Fruit fly (Drosophila melanogaster) whole organism, embryonic: Measurements from ENCODE around the gene Rpn9.

Experiments used
- B-H2 ChIP-seq: fragments of 200-800 bp; sonication (Bioruptor generic); optimal IDR thresholded peaks from 2 replicates; lab custom pipeline; 2018; ENCODE audit warnings: missing biosample characterization, mild to moderate bottlenecking, missing genetic modification characterization
- BEAF-32 ChIP-seq: fragments of 200-800 bp; sonication (Bioruptor generic); optimal IDR thresholded peaks from 3 replicates; lab custom pipeline; 2017; ENCODE audit warnings: missing biosample characterization, missing genetic modification characterization, mild to moderate bottlenecking, moderate library complexity, missing genetic modification reagents
- Bgb ChIP-seq: fragments of 200-800 bp; sonication (Bioruptor generic); IDR thresholded peaks from 2 replicates; pipeline ENCODE4 v1.3.6; 2022; ENCODE audit warnings: missing biosample characterization, missing genetic modification characterization; ENCODE audit not compliant: partially characterized antibody
- CG11247 ChIP-seq: fragments of 200-800 bp; sonication (Bioruptor generic); IDR thresholded peaks from 2 replicates; pipeline ENCODE4 v1.3.6; 2022; ENCODE audit warnings: missing biosample characterization, missing genetic modification characterization
- CG11398 ChIP-seq: fragments of 200-800 bp; sonication (Bioruptor generic); optimal IDR thresholded peaks from 2 replicates; lab custom pipeline; 2016; ENCODE audit warnings: missing biosample characterization, missing genetic modification characterization
- CG13123 ChIP-seq: fragments of 200-800 bp; sonication (Bioruptor generic); optimal IDR thresholded peaks from 2 replicates; lab custom pipeline; 2016; ENCODE audit warnings: missing biosample characterization, missing genetic modification characterization
- CG13894 ChIP-seq: fragments of 200-800 bp; sonication (Bioruptor generic); optimal IDR thresholded peaks from 3 replicates; lab custom pipeline; 2018; ENCODE audit warnings: missing biosample characterization, mild to moderate bottlenecking, missing genetic modification characterization, moderate library complexity
- CG14860 ChIP-seq: fragments of 200-800 bp; sonication (Bioruptor generic); IDR thresholded peaks from 3 replicates; pipeline ENCODE4 v1.3.6; 2022; ENCODE audit warnings: missing biosample characterization, missing genetic modification characterization; ENCODE audit not compliant: partially characterized antibody
- CG15073 ChIP-seq: fragments of 200-800 bp; sonication (Bioruptor generic); optimal IDR thresholded peaks from 2 replicates; lab custom pipeline; 2016; ENCODE audit warnings: missing biosample characterization, missing genetic modification characterization
- CG1602 ChIP-seq: fragments of 200-800 bp; sonication (Bioruptor generic); optimal IDR thresholded peaks from 3 replicates; lab custom pipeline; 2016; ENCODE audit warnings: missing biosample characterization, missing genetic modification characterization
- CG2120 ChIP-seq: fragments of 200-800 bp; sonication (Bioruptor generic); optimal IDR thresholded peaks from 3 replicates; lab custom pipeline; 2016; ENCODE audit warnings: missing biosample characterization, missing genetic modification characterization
- CG2712 ChIP-seq: fragments of 200-800 bp; optimal IDR thresholded peaks from 3 replicates; lab custom pipeline; 2019; ENCODE audit warnings: missing biosample characterization, mild to moderate bottlenecking, missing genetic modification characterization, moderate library complexity
- CG32772 ChIP-seq: fragments of 200-800 bp; sonication (Bioruptor generic); IDR thresholded peaks from 2 replicates; pipeline ENCODE4 v1.3.6; 2022; ENCODE audit warnings: missing biosample characterization, missing genetic modification characterization
- CG4328 ChIP-seq: fragments of 200-800 bp; sonication (Bioruptor generic); optimal IDR thresholded peaks from 3 replicates; lab custom pipeline; 2017; ENCODE audit warnings: missing biosample characterization, missing genetic modification reagents, missing genetic modification characterization
- CG4820 ChIP-seq: fragments of 200-800 bp; sonication (Bioruptor generic); optimal IDR thresholded peaks from 3 replicates; lab custom pipeline; 2016; ENCODE audit warnings: missing biosample characterization, missing genetic modification characterization
- CG8290 ChIP-seq, 3 experiments: fragments of 200-800 bp; sonication (Bioruptor generic); optimal IDR thresholded peaks; 2 replicates each; lab custom pipeline; 2016 to 2019; ENCODE audit warnings: missing biosample characterization in 3 of 3, missing genetic modification characterization in 3 of 3, mild to moderate bottlenecking in 2 of 3, moderate library complexity in 1 of 3
- CG9215 ChIP-seq: fragments of 200-800 bp; sonication (Bioruptor generic); IDR thresholded peaks from 2 replicates; pipeline ENCODE4 v1.3.6; 2022; ENCODE audit warnings: missing biosample characterization, missing genetic modification characterization
- Camta ChIP-seq: fragments of 200-800 bp; sonication (Bioruptor generic); optimal IDR thresholded peaks from 2 replicates; lab custom pipeline; 2016; ENCODE audit warnings: missing biosample characterization, missing genetic modification characterization
- Chrac-16 ChIP-seq: fragments of 200-800 bp; sonication (Bioruptor generic); optimal IDR thresholded peaks from 3 replicates; lab custom pipeline; 2016; ENCODE audit warnings: missing biosample characterization, missing genetic modification characterization
- Dbx ChIP-seq: fragments of 200-800 bp; sonication (Bioruptor generic); IDR thresholded peaks from 3 replicates; pipeline ENCODE4 v1.3.6; 2022; ENCODE audit warnings: missing biosample characterization, missing genetic modification characterization
- Dll ChIP-seq: fragments of 200-800 bp; sonication (Bioruptor generic); IDR thresholded peaks from 4 replicates; pipeline ENCODE4 v1.3.6; 2022; ENCODE audit warnings: missing biosample characterization, missing genetic modification characterization; ENCODE audit not compliant: partially characterized antibody
- Doc2 ChIP-seq: fragments of 200-800 bp; sonication (Bioruptor generic); IDR thresholded peaks from 2 replicates; pipeline ENCODE4 v1.3.6; 2022; ENCODE audit warnings: missing biosample characterization, missing genetic modification characterization
- ERR ChIP-seq: fragments of 200-800 bp; sonication (Bioruptor generic); optimal IDR thresholded peaks from 2 replicates; lab custom pipeline; 2016; ENCODE audit warnings: missing biosample characterization, missing genetic modification characterization
- Elba2 ChIP-seq: fragments of 200-800 bp; sonication (Bioruptor generic); optimal IDR thresholded peaks from 3 replicates; lab custom pipeline; 2016; ENCODE audit warnings: missing biosample characterization, missing genetic modification characterization
- Fer2 ChIP-seq: fragments of 200-800 bp; sonication (Bioruptor generic); optimal IDR thresholded peaks from 2 replicates; lab custom pipeline; 2018; ENCODE audit warnings: missing biosample characterization, mild to moderate bottlenecking, missing genetic modification characterization, moderate library complexity
- Hmr ChIP-seq: fragments of 200-800 bp; sonication (Bioruptor generic); optimal IDR thresholded peaks from 3 replicates; lab custom pipeline; 2017; ENCODE audit warnings: mild to moderate bottlenecking, missing biosample characterization, missing genetic modification reagents, missing genetic modification characterization
- Hsf ChIP-seq: fragments of 200-800 bp; sonication (Bioruptor generic); optimal IDR thresholded peaks from 3 replicates; lab custom pipeline; 2016; ENCODE audit warnings: missing biosample characterization, missing genetic modification characterization
- Lpt ChIP-seq: fragments of >200 bp; optimal IDR thresholded peaks from 2 replicates; lab custom pipeline; 2018; ENCODE audit warnings: missing biosample characterization, missing genetic modification characterization
- Nf-YC ChIP-seq: fragments of 200-800 bp; optimal IDR thresholded peaks from 3 replicates; lab custom pipeline; 2019; ENCODE audit warnings: missing biosample characterization, mild to moderate bottlenecking, missing genetic modification characterization, moderate library complexity
- Ravus ChIP-seq: fragments of 200-800 bp; sonication (Bioruptor generic); IDR thresholded peaks from 2 replicates; pipeline ENCODE4 v1.3.6; 2022; ENCODE audit warnings: missing biosample characterization, missing genetic modification characterization
- TFAM ChIP-seq: fragments of 200-800 bp; sonication (Bioruptor generic); optimal IDR thresholded peaks from 2 replicates; lab custom pipeline; 2017; ENCODE audit warnings: missing biosample characterization, missing genetic modification characterization, inconsistent platforms
- Xbp1 ChIP-seq: fragments of 200-800 bp; sonication (Bioruptor generic); optimal IDR thresholded peaks from 3 replicates; lab custom pipeline; 2016; ENCODE audit warnings: missing biosample characterization, mild to moderate bottlenecking, missing genetic modification characterization
- ash1 ChIP-seq: fragments of 200-800 bp; sonication (Bioruptor generic); optimal IDR thresholded peaks from 2 replicates; lab custom pipeline; 2018; ENCODE audit warnings: missing biosample characterization, mild to moderate bottlenecking, missing genetic modification characterization
- btn ChIP-seq: fragments of 200-800 bp; sonication (Bioruptor generic); optimal IDR thresholded peaks from 2 replicates; lab custom pipeline; 2016; ENCODE audit warnings: missing biosample characterization, missing genetic modification characterization
- crc ChIP-seq: fragments of 200-800 bp; sonication (Bioruptor generic); optimal IDR thresholded peaks from 2 replicates; lab custom pipeline; 2016; ENCODE audit warnings: missing biosample characterization, missing genetic modification characterization
- dpn ChIP-seq, 2 experiments: fragments of 200-800 bp; sonication (Bioruptor generic); optimal IDR thresholded peaks; 3 replicates each; lab custom pipeline; 2016; ENCODE audit warnings: missing biosample characterization in 2 of 2, missing genetic modification characterization in 2 of 2
- ftz-f1 ChIP-seq: fragments of 200-800 bp; sonication (Bioruptor generic); optimal IDR thresholded peaks from 2 replicates; lab custom pipeline; 2016; ENCODE audit warnings: missing biosample characterization, missing genetic modification characterization
- gfzf ChIP-seq: fragments of 200-800 bp; sonication (Bioruptor generic); optimal IDR thresholded peaks from 2 replicates; lab custom pipeline; 2016; ENCODE audit warnings: missing biosample characterization, mild to moderate bottlenecking, missing genetic modification characterization, moderate library complexity
- grau ChIP-seq: fragments of 200-800 bp; optimal IDR thresholded peaks from 3 replicates; lab custom pipeline; 2019; ENCODE audit warnings: missing biosample characterization, mild to moderate bottlenecking, missing genetic modification characterization, moderate library complexity
- kay ChIP-seq: fragments of 200-800 bp; sonication (Bioruptor generic); optimal IDR thresholded peaks from 2 replicates; lab custom pipeline; 2016; ENCODE audit warnings: missing biosample characterization, missing genetic modification characterization
- lbe ChIP-seq: fragments of 200-800 bp; sonication (Bioruptor generic); optimal IDR thresholded peaks from 2 replicates; lab custom pipeline; 2016; ENCODE audit warnings: missing biosample characterization, mild to moderate bottlenecking, missing genetic modification characterization
- nom ChIP-seq: fragments of 200-800 bp; sonication (Bioruptor generic); optimal IDR thresholded peaks from 2 replicates; lab custom pipeline; 2017; ENCODE audit warnings: missing biosample characterization, missing genetic modification characterization, mild to moderate bottlenecking, moderate library complexity, missing genetic modification reagents
- pnt ChIP-seq: fragments of 200-800 bp; sonication (Bioruptor generic); optimal IDR thresholded peaks from 3 replicates; lab custom pipeline; 2016; ENCODE audit warnings: missing biosample characterization, missing genetic modification characterization
- row ChIP-seq: fragments of 200-800 bp; sonication (Bioruptor generic); IDR thresholded peaks from 3 replicates; pipeline ENCODE4 v1.3.6; 2022; ENCODE audit warnings: missing biosample characterization, missing genetic modification characterization
- slp2 ChIP-seq: fragments of 200-800 bp; sonication (Bioruptor generic); optimal IDR thresholded peaks from 2 replicates; lab custom pipeline; 2016; ENCODE audit warnings: missing biosample characterization, missing genetic modification characterization
- sug ChIP-seq: fragments of 200-800 bp; optimal IDR thresholded peaks from 2 replicates; lab custom pipeline; 2019; ENCODE audit warnings: missing biosample characterization, mild to moderate bottlenecking, missing genetic modification characterization, moderate library complexity
- trem ChIP-seq: fragments of 200-800 bp; optimal IDR thresholded peaks from 3 replicates; lab custom pipeline; 2019; ENCODE audit warnings: missing biosample characterization, mild to moderate bottlenecking, missing genetic modification characterization, moderate library complexity
- wek ChIP-seq: fragments of 200-800 bp; sonication (Bioruptor generic); optimal IDR thresholded peaks from 3 replicates; lab custom pipeline; 2018; ENCODE audit warnings: missing biosample characterization, mild to moderate bottlenecking, missing genetic modification characterization, moderate library complexity
- z ChIP-seq: fragments of 200-800 bp; sonication (Bioruptor generic); IDR thresholded peaks from 3 replicates; pipeline ENCODE4 v1.3.6; 2022; ENCODE audit warnings: missing biosample characterization, missing genetic modification characterization

The Rpn9 gene

dm6 chr3R:23760219-23761018, 27.2 kb upstream of the Rpn9 start, which contains the start of gene SdhD:
Gene SdhD (minus strand): TSS chr3R:23760600.
- TF ChIP-seq slp2 (GFP tag; lab: Kevin White, UChicago) (no peak), gfzf (GFP tag; lab: Kevin White, UChicago) (peak; percentile 10), Xbp1 (GFP tag; lab: Kevin White, UChicago) (peak; percentile 32), dpn (GFP tag; optimal IDR thresholded peaks at IDR 0.05; lab: Kevin White, UChicago) (peak; percentile 28 to 46), CG9215 (GFP tag; lab: Robert Waterston, UW) (no peak), CG1602 (GFP tag; lab: Kevin White, UChicago) (no peak), CG8290 (GFP tag; optimal IDR thresholded peaks at IDR 0.05; lab: Kevin White, UChicago) (no peak), CG8290 (tag; optimal IDR thresholded peaks at IDR 0.05; lab: Kevin White, UChicago) (peak in 1 of 2 experiments; percentile 67), Hmr (GFP tag; lab: Kevin White, UChicago) (peak; percentile 30), Hsf (GFP tag; lab: Kevin White, UChicago) (peak; percentile 23), sug (tag; lab: Kevin White, UChicago) (peak; percentile 18), Dll (peak; percentile 55; the same call in 1 of the 4 replicates), Chrac-16 (GFP tag; lab: Kevin White, UChicago) (no peak), lbe (GFP tag; lab: Kevin White, UChicago) (peak; percentile 38), Camta (peak; percentile 24), ERR (GFP tag; lab: Kevin White, UChicago) (no peak), Doc2 (no peak), CG4328 (GFP tag; lab: Kevin White, UChicago) (no peak), trem (peak; percentile 36), B-H2 (GFP tag; lab: Kevin White, UChicago) (peak; percentile 61), row (GFP tag; lab: Robert Waterston, UW) (peak; percentile 21; the same call in 1 of the 3 replicates), Ravus (GFP tag; lab: Robert Waterston, UW) (no peak), pnt (GFP tag; lab: Kevin White, UChicago) (no peak), Lpt (no peak), CG2120 (GFP tag; lab: Kevin White, UChicago) (peak; percentile 61), ash1 (GFP tag; lab: Kevin White, UChicago) (no peak), CG11247 (GFP tag; lab: Robert Waterston, UW) (no peak), wek (GFP tag; lab: Kevin White, UChicago) (peak; percentile 27), BEAF-32 (GFP tag; lab: Kevin White, UChicago) (peak; percentile 48), CG15073 (GFP tag; lab: Kevin White, UChicago) (peak; percentile 99), grau (peak; percentile 10), CG13123 (GFP tag; lab: Kevin White, UChicago) (no peak), CG32772 (GFP tag; lab: Robert Waterston, UW) (no peak), btn (GFP tag; lab: Kevin White, UChicago) (no peak), ftz-f1 (no peak), kay (GFP tag; lab: Kevin White, UChicago) (no peak), nom (no peak), TFAM (GFP tag; lab: Kevin White, UChicago) (no peak), z (GFP tag; lab: Robert Waterston, UW) (no peak), CG4820 (peak; percentile 10), Nf-YC (tag; lab: Kevin White, UChicago) (no peak), CG2712 (tag; lab: Kevin White, UChicago) (peak; percentile 24), CG14860 (GFP tag; lab: Robert Waterston, UW) (0 out of 3 replicates have a peak, but pooled peaks have one; percentile 7), Elba2 (peak; percentile 34), CG11398 (no peak), Fer2 (tag; lab: Kevin White, UChicago) (no peak), Bgb (GFP tag; lab: Robert Waterston, UW) (peak; percentile 66), crc (no peak), Dbx (GFP tag; lab: Robert Waterston, UW) (peak; percentile 25; the same call in 1 of the 3 replicates), CG13894 (tag; lab: Kevin White, UChicago) (no peak)
